Worm (Caenorhabditis elegans): ENCODE measurements around the gene str-162.
A peak's percentile ranks its signal among the peaks of the same experiment; 100 is the strongest.

Gene str-162

ce11 chrIV:4977176-4977693, 15.0 kb upstream of the str-162 start, which contains the start of gene E03H12.5:
E03H12.5 (plus strand) TSS chrIV:4977226.
- TF ChIP-seq unc-62 (GFP tag; optimal IDR thresholded peaks at IDR 0.05) (no peak), rnt-1 (tag; optimal IDR thresholded peaks at IDR 0.05) (no peak), ceh-63 (GFP tag; optimal IDR thresholded peaks at IDR 0.05) (no peak), aly-2 (tag; optimal IDR thresholded peaks at IDR 0.05) (no peak), zip-4 (GFP tag; optimal IDR thresholded peaks at IDR 0.05) (no peak), nhr-11 (tag; optimal IDR thresholded peaks at IDR 0.05) (no peak), ceh-90 (tag; optimal IDR thresholded peaks at IDR 0.05) (no peak), nhr-19 (GFP tag; conservative IDR thresholded peaks at IDR 0.05) (no peak), pag-3 (tag; optimal IDR thresholded peaks at IDR 0.05; ENCODE audit: borderline replicate concordance, insufficient read depth) (no peak), nhr-84 (tag; optimal IDR thresholded peaks at IDR 0.05) (no peak), tbx-2 (tag; optimal IDR thresholded peaks at IDR 0.05) (no peak), nhr-12 (tag; optimal IDR thresholded peaks at IDR 0.05) (no peak), vab-15 (tag; optimal IDR thresholded peaks at IDR 0.05) (no peak)

ce11 chrIV:4981027-4981426, 11.2 kb upstream of the str-162 start, which contains the start of gene srz-24:
srz-24 (minus strand) TSS chrIV:4981127.
- TF ChIP-seq snpc-4 (tag; optimal IDR thresholded peaks at IDR 0.05): no peak
- TF ChIP-seq unc-98 (GFP tag; IDR thresholded peaks at IDR 0.05): no peak
- no peak for TF ChIP-seq nhr-237 (tag; optimal IDR thresholded peaks at IDR 0.05)
- TF ChIP-seq ama-1 (optimal IDR thresholded peaks at IDR 0.05): no peak
- TF ChIP-seq lin-35 (GFP tag; optimal IDR thresholded peaks at IDR 0.05): no peak
- TF ChIP-seq lir-3 (tag; optimal IDR thresholded peaks at IDR 0.05; ENCODE audit: poor library complexity): no peak
- TF ChIP-seq efl-1 (optimal IDR thresholded peaks at IDR 0.05): no peak
- peak in 1 of 2 experiments; percentile 57 for TF ChIP-seq efl-1 (GFP tag; optimal IDR thresholded peaks at IDR 0.05 in 1 of 2)
- no peak for TF ChIP-seq elt-2 (tag; optimal IDR thresholded peaks at IDR 0.05)
- peak; percentile 9 for TF ChIP-seq hlh-4 (tag; optimal IDR thresholded peaks at IDR 0.05)

DNA sequence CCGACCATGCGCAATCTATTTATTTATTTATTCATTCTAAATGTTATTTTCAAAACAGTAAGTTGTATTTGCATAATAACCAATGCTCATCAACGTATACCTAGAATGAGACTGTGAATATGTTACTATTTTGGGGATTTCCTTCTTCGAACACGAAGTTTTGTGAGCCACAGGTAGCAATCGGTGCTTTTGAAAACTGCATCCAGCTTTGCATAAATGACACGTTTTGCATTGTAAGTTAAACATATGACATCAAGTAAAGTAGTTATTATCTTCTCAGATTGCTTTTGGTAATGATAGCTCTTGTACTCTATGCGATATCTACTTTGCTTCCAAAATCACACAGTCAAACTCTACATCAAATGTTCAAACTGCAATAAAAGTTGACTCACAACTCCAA, 9.7 kb upstream of the str-162 start, which contains the start of gene E03H12.4:
Gene E03H12.4, plus strand, starts transcription at position 120 of the 400 bp plus-strand sequence.
- TF ChIP-seq C16A3.4 (tag; optimal IDR thresholded peaks at IDR 0.05) (no peak), efl-1 (optimal IDR thresholded peaks at IDR 0.05) (no peak), efl-1 (GFP tag; optimal IDR thresholded peaks at IDR 0.05 in 1 of 2) (peak in 1 of 2 experiments; percentile 79), elt-2 (tag; optimal IDR thresholded peaks at IDR 0.05) (no peak)

DNA sequence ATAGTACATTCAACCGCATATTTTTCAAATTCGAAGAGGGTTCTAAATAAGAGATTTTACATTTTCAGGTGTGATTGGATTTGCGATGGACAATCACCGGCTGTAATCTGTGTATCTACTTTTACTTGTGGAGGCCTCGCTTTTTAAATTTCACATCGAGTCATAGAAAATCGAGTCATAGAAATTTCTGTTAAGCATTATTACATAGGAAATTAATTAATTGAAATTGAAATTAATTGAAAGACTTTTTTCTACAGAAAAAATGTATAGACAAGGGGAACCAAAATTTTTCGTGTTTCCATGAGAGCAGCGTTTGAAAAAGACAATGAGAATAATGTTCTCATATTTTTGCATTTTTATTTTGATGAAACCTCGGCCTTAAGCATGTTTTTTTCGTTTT, 8.4 kb upstream of the str-162 start, which contains the start of gene clec-176:
Gene clec-176, plus strand, starts transcription at position 301 of the 400 bp plus-strand sequence.
- no peak for TF ChIP-seq nhr-12 (tag; optimal IDR thresholded peaks at IDR 0.05)
- TF ChIP-seq jun-1 (tag; optimal IDR thresholded peaks at IDR 0.05): no peak
- TF ChIP-seq nhr-28 (tag; optimal IDR thresholded peaks at IDR 0.05): no peak

- no peak for TF ChIP-seq xbp-1 (tag; optimal IDR thresholded peaks at IDR 0.05)
- no peak for TF ChIP-seq lsy-2 (tag; optimal IDR thresholded peaks at IDR 0.05)
- no peak for TF ChIP-seq ceh-8 (GFP tag; optimal IDR thresholded peaks at IDR 0.05)
- no peak for TF ChIP-seq ceh-63 (GFP tag; optimal IDR thresholded peaks at IDR 0.05)
- no peak for TF ChIP-seq snpc-4 (tag; optimal IDR thresholded peaks at IDR 0.05)
- TF ChIP-seq C16A3.4 (tag; optimal IDR thresholded peaks at IDR 0.05): no peak
- TF ChIP-seq ceh-88 (GFP tag; IDR thresholded peaks at IDR 0.05): no peak
- no peak for TF ChIP-seq elt-3 (tag; optimal IDR thresholded peaks at IDR 0.05)
- TF ChIP-seq aha-1 (tag; optimal IDR thresholded peaks at IDR 0.05): no peak
- TF ChIP-seq nhr-77 (tag; optimal IDR thresholded peaks at IDR 0.05): no peak
- no peak for TF ChIP-seq nhr-19 (GFP tag; conservative IDR thresholded peaks at IDR 0.05)
- TF ChIP-seq nhr-20 (tag; optimal IDR thresholded peaks at IDR 0.05): no peak
- no peak for TF ChIP-seq mdl-1 (tag; optimal IDR thresholded peaks at IDR 0.05)
- no peak for TF ChIP-seq efl-1 (optimal IDR thresholded peaks at IDR 0.05)
- TF ChIP-seq efl-1 (GFP tag; optimal IDR thresholded peaks at IDR 0.05 in 1 of 2): no peak
- no peak for TF ChIP-seq C04F5.9 (tag; optimal IDR thresholded peaks at IDR 0.05)
- TF ChIP-seq ceh-82 (tag; optimal IDR thresholded peaks at IDR 0.05): no peak
- no peak for TF ChIP-seq alr-1 (tag; optimal IDR thresholded peaks at IDR 0.05; ENCODE audit: borderline replicate concordance)
These were observed 5.9 kb upstream of the str-162 start, which contains the start of gene clec-177 for ce11 chrIV:4986246-4986645. clec-177 (plus strand) TSS chrIV:4986546.

Data from whole organism, L1 larva.